Worm (Caenorhabditis elegans) whole organism, L4 larva: Measurements from ENCODE around the gene trpp-6.
A peak's percentile ranks its signal among the peaks of the same experiment; 100 is the strongest.

ENCODE experiments used
- D1046.2 ChIP-seq: fragments of 200-800 bp; sonication (Bioruptor generic); IDR thresholded peaks from 2 replicates; pipeline ENCODE4 v1.3.6; 2022; ENCODE audit warnings: missing genetic modification characterization, missing compliant biosample characterization
- F10B5.3 ChIP-seq: sonication (generic microtip); optimal IDR thresholded peaks from 2 replicates; lab custom pipeline; 2016; ENCODE audit warnings: mild to moderate bottlenecking, missing genetic modification characterization, missing compliant biosample characterization
- F26F4.8 ChIP-seq: fragments of 200-800 bp; sonication (Bioruptor generic); conservative IDR thresholded peaks from 2 replicates; pipeline ENCODE4 v1.3.6; 2022; ENCODE audit warnings: missing genetic modification characterization, missing compliant biosample characterization
- F37D6.2 ChIP-seq: sonication (generic microtip); optimal IDR thresholded peaks from 2 replicates; lab custom pipeline; 2016; ENCODE audit warnings: mild to moderate bottlenecking, missing genetic modification characterization, missing compliant biosample characterization
- F49E8.2 ChIP-seq: sonication (generic microtip); optimal IDR thresholded peaks from 2 replicates; lab custom pipeline; 2016; ENCODE audit warnings: missing compliant biosample characterization, mild to moderate bottlenecking, missing genetic modification characterization, borderline replicate concordance
- R02D3.7 ChIP-seq: fragments of 150-350 bp; sonication (generic microtip); optimal IDR thresholded peaks from 3 replicates; lab custom pipeline; 2014; ENCODE audit warnings: missing biosample characterization, missing genetic modification characterization
- Y5F2A.4 ChIP-seq: fragments of 200-800 bp; sonication (Bioruptor generic); optimal IDR thresholded peaks from 2 replicates; lab custom pipeline; 2018; ENCODE audit warnings: mild to moderate bottlenecking, missing genetic modification characterization, missing compliant biosample characterization
- ZK337.2 ChIP-seq: fragments of 200-800 bp; sonication (Bioruptor generic); IDR thresholded peaks from 2 replicates; pipeline ENCODE4 v1.3.6; 2022; ENCODE audit warnings: missing genetic modification reagents, missing genetic modification characterization, missing compliant biosample characterization
- aly-2 ChIP-seq: sonication (generic microtip); optimal IDR thresholded peaks from 2 replicates; lab custom pipeline; 2018; ENCODE audit warnings: missing biosample characterization, missing genetic modification characterization
- attf-4 ChIP-seq: sonication (generic microtip); optimal IDR thresholded peaks from 3 replicates; lab custom pipeline; 2017; ENCODE audit warnings: missing biosample characterization, missing genetic modification characterization
- ceh-32 ChIP-seq: sonication (generic microtip); optimal IDR thresholded peaks from 2 replicates; lab custom pipeline; 2016; ENCODE audit warnings: mild to moderate bottlenecking, missing genetic modification characterization, missing compliant biosample characterization; ENCODE audit not compliant: poor library complexity
- ceh-62 ChIP-seq: sonication (generic microtip); optimal IDR thresholded peaks from 2 replicates; lab custom pipeline; 2017; ENCODE audit warnings: missing biosample characterization, missing genetic modification characterization
- ceh-82 ChIP-seq: sonication (generic microtip); optimal IDR thresholded peaks from 2 replicates; lab custom pipeline; 2017; ENCODE audit warnings: missing biosample characterization, missing genetic modification characterization
- ctbp-1 ChIP-seq: fragments of 200-800 bp; sonication (Bioruptor generic); IDR thresholded peaks from 2 replicates; pipeline ENCODE4 v1.3.6; 2022; ENCODE audit warnings: missing genetic modification reagents, missing genetic modification characterization, missing compliant biosample characterization
- dmd-8 ChIP-seq: fragments of 200-800 bp; sonication (Bioruptor generic); IDR thresholded peaks from 2 replicates; pipeline ENCODE4 v1.3.6; 2022; ENCODE audit warnings: missing genetic modification characterization, missing compliant biosample characterization
- duxl-1 ChIP-seq: sonication (generic microtip); optimal IDR thresholded peaks from 2 replicates; lab custom pipeline; 2016; ENCODE audit warnings: mild to moderate bottlenecking, missing genetic modification characterization, moderate library complexity, missing compliant biosample characterization; ENCODE audit not compliant: poor library complexity
- dve-1 ChIP-seq: sonication (generic microtip); optimal IDR thresholded peaks from 2 replicates; lab custom pipeline; 2017; ENCODE audit warnings: antibody characterized with exemption, mild to moderate bottlenecking, missing genetic modification characterization, missing compliant biosample characterization; ENCODE audit not compliant: insufficient read depth
- egl-43 ChIP-seq: fragments of 200-800 bp; sonication (Bioruptor generic); IDR thresholded peaks from 2 replicates; pipeline ENCODE4 v1.3.6; 2022; ENCODE audit warnings: missing genetic modification reagents, missing genetic modification characterization, missing compliant biosample characterization
- fkh-10 ChIP-seq: fragments of 150-350 bp; optimal IDR thresholded peaks from 2 replicates; lab custom pipeline; 2014; ENCODE audit warnings: missing biosample characterization, missing genetic modification reagents, missing genetic modification characterization
- hmg-1.1 ChIP-seq: fragments of 200-800 bp; sonication (Bioruptor generic); IDR thresholded peaks from 2 replicates; pipeline ENCODE4 v1.3.6; 2022; ENCODE audit warnings: missing genetic modification reagents, missing genetic modification characterization, missing compliant biosample characterization
- lim-7 ChIP-seq: fragments of 200-800 bp; sonication (Bioruptor generic); IDR thresholded peaks from 2 replicates; pipeline ENCODE4 v1.3.6; 2022; ENCODE audit warnings: missing genetic modification characterization, missing compliant biosample characterization
- lin-39 ChIP-seq: fragments of 150-350 bp; optimal IDR thresholded peaks from 2 replicates; lab custom pipeline; 2014; ENCODE audit warnings: missing biosample characterization, missing genetic modification reagents, missing genetic modification characterization
- lsy-2 ChIP-seq, 2 experiments: fragments of 150-350 bp in 1 of 2; sonication (generic microtip) in 1 of 2; optimal IDR thresholded peaks; 2 replicates each; lab custom pipeline; 2014 to 2017; ENCODE audit warnings: missing biosample characterization in 2 of 2, missing genetic modification characterization in 2 of 2
- madf-5 ChIP-seq, 2 experiments: fragments of 200-800 bp; sonication (Bioruptor generic); IDR thresholded peaks; 2 replicates each; pipeline ENCODE4 v1.3.6; 2022; ENCODE audit warnings: missing compliant biosample characterization in 2 of 2, missing genetic modification characterization in 2 of 2
- mxl-2 ChIP-seq: fragments of 200-800 bp; sonication (Bioruptor generic); conservative IDR thresholded peaks from 2 replicates; pipeline ENCODE4 v1.3.6; 2022; ENCODE audit warnings: missing genetic modification reagents, missing genetic modification characterization, missing compliant biosample characterization
- mxl-3 ChIP-seq: fragments of 200-800 bp; sonication (Bioruptor generic); optimal IDR thresholded peaks from 2 replicates; lab custom pipeline; 2018; ENCODE audit warnings: mild to moderate bottlenecking, missing genetic modification characterization, missing compliant biosample characterization
- nhr-102 ChIP-seq: sonication (generic microtip); optimal IDR thresholded peaks from 2 replicates; lab custom pipeline; 2016; ENCODE audit warnings: mild to moderate bottlenecking, missing genetic modification characterization, moderate library complexity, missing compliant biosample characterization
- nhr-11 ChIP-seq: fragments of 150-350 bp; optimal IDR thresholded peaks from 2 replicates; lab custom pipeline; 2014; ENCODE audit warnings: missing biosample characterization, missing genetic modification characterization
- nhr-111 ChIP-seq: fragments of 200-800 bp; sonication (Bioruptor generic); optimal IDR thresholded peaks from 2 replicates; lab custom pipeline; 2018; ENCODE audit warnings: mild to moderate bottlenecking, missing genetic modification characterization, missing compliant biosample characterization
- nhr-237 ChIP-seq: sonication (generic microtip); optimal IDR thresholded peaks from 2 replicates; lab custom pipeline; 2017; ENCODE audit warnings: missing biosample characterization, missing genetic modification characterization
- nhr-76 ChIP-seq: fragments of 150-350 bp; optimal IDR thresholded peaks from 2 replicates; lab custom pipeline; 2014; ENCODE audit warnings: missing biosample characterization, missing genetic modification characterization
- nhr-77 ChIP-seq: fragments of 150-350 bp; optimal IDR thresholded peaks from 2 replicates; lab custom pipeline; 2014; ENCODE audit warnings: missing biosample characterization, missing genetic modification characterization
- php-3 ChIP-seq: fragments of 200-800 bp; sonication (Bioruptor generic); IDR thresholded peaks from 2 replicates; pipeline ENCODE4 v1.3.6; 2022; ENCODE audit warnings: missing genetic modification reagents, missing genetic modification characterization, missing compliant biosample characterization
- pqm-1 ChIP-seq: sonication (generic microtip); optimal IDR thresholded peaks from 2 replicates; lab custom pipeline; 2017; ENCODE audit warnings: missing biosample characterization, missing genetic modification characterization
- rbr-2 ChIP-seq: sonication (generic microtip); optimal IDR thresholded peaks from 2 replicates; lab custom pipeline; 2016; ENCODE audit warnings: missing genotype, missing genetic modification characterization, missing compliant biosample characterization
- set-16 ChIP-seq: fragments of 200-800 bp; sonication (Bioruptor generic); IDR thresholded peaks from 2 replicates; pipeline ENCODE4 v1.3.6; 2022; ENCODE audit warnings: missing genetic modification reagents, missing genetic modification characterization, missing compliant biosample characterization
- spr-1 ChIP-seq: sonication (generic microtip); optimal IDR thresholded peaks from 2 replicates; lab custom pipeline; 2016; ENCODE audit warnings: mild to moderate bottlenecking, missing genetic modification characterization, missing compliant biosample characterization
- unc-130 ChIP-seq: sonication (generic microtip); optimal IDR thresholded peaks from 2 replicates; lab custom pipeline; 2016; ENCODE audit warnings: missing genetic modification reagents, missing genetic modification characterization, missing compliant biosample characterization
- unc-62 ChIP-seq, 3 experiments: fragments of 150-350 bp in 1 of 3; sonication (generic microtip); optimal IDR thresholded peaks in 2 of 3; peaks in 1 of 3; 1 replicate in 1 of 3; 2 replicates in 2 of 3; lab custom pipeline; 2014 to 2017; ENCODE audit warnings: missing biosample characterization in 3 of 3, missing genetic modification characterization in 3 of 3, missing genetic modification reagents in 3 of 3, missing genotype in 1 of 3
- vab-7 ChIP-seq: fragments of 200-800 bp; sonication (Bioruptor generic); IDR thresholded peaks from 2 replicates; pipeline ENCODE4 v1.3.6; 2022; ENCODE audit warnings: missing genetic modification reagents, missing genetic modification characterization, missing compliant biosample characterization
- zag-1 ChIP-seq: fragments of 150-350 bp; optimal IDR thresholded peaks from 2 replicates; lab custom pipeline; 2014; ENCODE audit warnings: missing biosample characterization, missing genetic modification characterization
- ztf-7 ChIP-seq: fragments of 150-350 bp; optimal IDR thresholded peaks from 2 replicates; lab custom pipeline; 2014; ENCODE audit warnings: missing biosample characterization, missing genetic modification characterization

Gene trpp-6

ce11 chrV:9970119-9970518 lies 21.6 kb upstream of the trpp-6 start (continued):
- TF ChIP-seq F37D6.2 (peak; percentile 79), dmd-8 (GFP tag; lab: Robert Waterston, UW) (peak; percentile 96), F26F4.8 (GFP tag; lab: Robert Waterston, UW) (peak; percentile 99), ceh-32 (tag; lab: Kevin White, UChicago) (peak; percentile 13), zag-1 (tag; lab: Kevin White, UChicago) (no peak), ztf-7 (tag; lab: Kevin White, UChicago) (peak; percentile 66), attf-4 (tag; lab: Kevin White, UChicago) (no peak), Y5F2A.4 (GFP tag; lab: Kevin White, UChicago) (peak; percentile 92), mxl-3 (GFP tag; lab: Kevin White, UChicago) (peak; percentile 71), nhr-102 (tag; lab: Kevin White, UChicago) (peak; percentile 75), vab-7 (GFP tag; lab: Robert Waterston, UW) (peak; percentile 98), duxl-1 (tag; lab: Kevin White, UChicago) (peak; percentile 83), nhr-111 (GFP tag; lab: Kevin White, UChicago) (peak; percentile 94), php-3 (peak; percentile 92), F10B5.3 (peak; percentile 80), D1046.2 (peak; percentile 90), ceh-82 (tag; lab: Kevin White, UChicago) (no peak), nhr-77 (tag; lab: Kevin White, UChicago) (peak; percentile 22)
- TF ChIP-seq, all 104 proteins: peak for 71

ce11 chrV:9974264-9974663 lies 17.4 kb upstream of the trpp-6 start:
- TF ChIP-seq nhr-11 (no peak), egl-43 (no peak), set-16 (GFP tag; lab: Robert Waterston, UW) (0 out of 2 replicates have a peak, but pooled peaks have one; percentile 6), rbr-2 (tag; lab: Kevin White, UChicago) (peak; percentile 25), spr-1 (tag; lab: Kevin White, UChicago) (no peak), pqm-1 (tag; lab: Kevin White, UChicago) (no peak), fkh-10 (peak; percentile 87), ctbp-1 (GFP tag; lab: Robert Waterston, UW) (0 out of 2 replicates have a peak, but pooled peaks have one; percentile 37), F49E8.2 (no peak), nhr-237 (tag; lab: Kevin White, UChicago) (no peak), lim-7 (GFP tag; lab: Robert Waterston, UW) (no peak), ceh-62 (tag; lab: Kevin White, UChicago) (no peak), ZK337.2 (GFP tag; lab: Robert Waterston, UW) (no peak), lin-39 (tag; lab: Kevin White, UChicago) (no peak), aly-2 (tag; lab: Kevin White, UChicago) (no peak), vab-7 (GFP tag; lab: Robert Waterston, UW) (no peak), unc-62 (GFP tag; optimal IDR thresholded peaks at IDR 0.05 in 1 of 2; lab: Kevin White, UChicago) (peak in 1 of 2 experiments; percentile 91), unc-62 (tag; optimal IDR thresholded peaks at IDR 0.05; lab: Kevin White, UChicago) (no peak), F10B5.3 (no peak), mxl-2 (no peak), dve-1 (no peak), lsy-2 (tag; optimal IDR thresholded peaks at IDR 0.05; lab: Kevin White, UChicago) (peak in 1 of 2 experiments; percentile 30), madf-5 (GFP tag; IDR thresholded peaks at IDR 0.05; lab: Robert Waterston, UW) (no peak), hmg-1.1 (GFP tag; lab: Robert Waterston, UW) (0 out of 2 replicates have a peak, but pooled peaks have one; percentile 26), nhr-76 (tag; lab: Kevin White, UChicago) (no peak), R02D3.7 (tag; lab: Kevin White, UChicago) (no peak), unc-130 (GFP tag; lab: Kevin White, UChicago) (no peak)
